Worm (Caenorhabditis elegans) whole organism, early embryonic: ENCODE measurements around the gene bli-5.

ENCODE experiments used
- B0310.2 ChIP-seq: sonication (generic microtip); optimal IDR thresholded peaks from 2 replicates; lab custom pipeline; 2016; ENCODE audit warnings: mild to moderate bottlenecking, missing genetic modification characterization, missing compliant biosample characterization
- ama-1 ChIP-seq: fragments of 150-350 bp; optimal IDR thresholded peaks from 2 replicates; lab custom pipeline; 2014
- ceh-13 ChIP-seq: fragments of 200-800 bp; sonication (Bioruptor generic); optimal IDR thresholded peaks from 2 replicates; lab custom pipeline; 2018; ENCODE audit warnings: mild to moderate bottlenecking, missing genetic modification characterization, missing compliant biosample characterization
- hmg-4 ChIP-seq: fragments of 200-800 bp; sonication (Bioruptor generic); optimal IDR thresholded peaks from 2 replicates; lab custom pipeline; 2018; ENCODE audit warnings: mild to moderate bottlenecking, missing genetic modification characterization, missing compliant biosample characterization
- scrt-1 ChIP-seq: fragments of 200-800 bp; sonication (Bioruptor generic); IDR thresholded peaks from 2 replicates; pipeline ENCODE4 v1.3.6; 2022; ENCODE audit warnings: missing genetic modification characterization, missing compliant biosample characterization
- sea-1 ChIP-seq: fragments of 200-800 bp; sonication (Bioruptor generic); conservative IDR thresholded peaks from 2 replicates; pipeline ENCODE4 v1.3.6; 2022; ENCODE audit warnings: missing genetic modification characterization, missing compliant biosample characterization
- tbx-11 ChIP-seq: fragments of 200-800 bp; sonication (Bioruptor generic); IDR thresholded peaks from 2 replicates; pipeline ENCODE4 v1.3.6; 2022; ENCODE audit warnings: missing genetic modification characterization, missing compliant biosample characterization

- TF ChIP-seq ama-1 (lab: Kevin White, UChicago) (no peak), B0310.2 (no peak), scrt-1 (GFP tag; lab: Robert Waterston, UW) (no peak), hmg-4 (GFP tag; lab: Kevin White, UChicago) (no peak), ceh-13 (GFP tag; lab: Kevin White, UChicago) (no peak), sea-1 (no peak), tbx-11 (GFP tag; lab: Robert Waterston, UW) (no peak)
These were observed 34.3 kb downstream of the bli-5 start, which contains the start of gene F11F1.1 for ce11 chrIII:13395262-13395661.
